Worm (Caenorhabditis elegans) whole organism, mixed stage, embryonic: ENCODE data around the gene col-181.

ENCODE experiments used
- bed-3 ChIP-seq: fragments of 200-800 bp; sonication (Bioruptor generic); optimal IDR thresholded peaks from 3 replicates; lab custom pipeline; 2018; ENCODE audit warnings: mild to moderate bottlenecking, missing genetic modification characterization, moderate library complexity, missing compliant biosample characterization
- blmp-1 ChIP-seq: fragments of 150-350 bp; optimal IDR thresholded peaks from 2 replicates; lab custom pipeline; 2014; ENCODE audit warnings: missing biosample characterization, missing genetic modification characterization
- ceh-39 ChIP-seq: fragments of 150-350 bp; optimal IDR thresholded peaks from 2 replicates; lab custom pipeline; 2014; ENCODE audit warnings: missing biosample characterization, missing genetic modification characterization
- ceh-83 ChIP-seq: fragments of 200-800 bp; sonication (Bioruptor generic); optimal IDR thresholded peaks from 2 replicates; lab custom pipeline; 2018; ENCODE audit warnings: mild to moderate bottlenecking, missing genetic modification characterization, missing compliant biosample characterization
- ces-1 ChIP-seq: fragments of 150-350 bp; optimal IDR thresholded peaks from 2 replicates; lab custom pipeline; 2014; ENCODE audit warnings: missing biosample characterization, missing genetic modification reagents, missing genetic modification characterization
- cnd-1 ChIP-seq: fragments of 200-800 bp; sonication (Bioruptor generic); optimal IDR thresholded peaks from 2 replicates; lab custom pipeline; 2018; ENCODE audit warnings: mild to moderate bottlenecking, missing genetic modification characterization, missing compliant biosample characterization
- drap-1 ChIP-seq: fragments of 200-800 bp; sonication (Bioruptor generic); optimal IDR thresholded peaks from 3 replicates; lab custom pipeline; 2018; ENCODE audit warnings: mild to moderate bottlenecking, missing genetic modification characterization, missing compliant biosample characterization
- elt-1 ChIP-seq: sonication (generic microtip); optimal IDR thresholded peaks from 2 replicates; lab custom pipeline; 2017; ENCODE audit warnings: missing genetic modification characterization, mild to moderate bottlenecking, missing compliant biosample characterization, antibody characterized with exemption, moderate library complexity, borderline replicate concordance; ENCODE audit not compliant: insufficient read depth
- elt-3 ChIP-seq: fragments of 150-350 bp; optimal IDR thresholded peaks from 2 replicates; lab custom pipeline; 2014; ENCODE audit warnings: missing biosample characterization, missing genetic modification characterization
- flh-1 ChIP-seq: fragments of 200-800 bp; sonication (Bioruptor generic); optimal IDR thresholded peaks from 2 replicates; lab custom pipeline; 2018; ENCODE audit warnings: mild to moderate bottlenecking, missing genetic modification characterization, moderate library complexity, missing compliant biosample characterization
- ham-2 ChIP-seq: fragments of 200-800 bp; sonication (Bioruptor generic); optimal IDR thresholded peaks from 2 replicates; lab custom pipeline; 2018; ENCODE audit warnings: mild to moderate bottlenecking, missing genetic modification characterization, missing compliant biosample characterization
- hlh-1 ChIP-seq: fragments of 150-350 bp; optimal IDR thresholded peaks from 2 replicates; lab custom pipeline; 2014; ENCODE audit warnings: missing biosample characterization, missing genetic modification reagents, missing genetic modification characterization
- lin-32 ChIP-seq: fragments of 200-800 bp; sonication (Bioruptor generic); optimal IDR thresholded peaks from 2 replicates; lab custom pipeline; 2018; ENCODE audit warnings: mild to moderate bottlenecking, missing genetic modification characterization, missing compliant biosample characterization
- lsy-2 ChIP-seq: fragments of 150-350 bp; optimal IDR thresholded peaks from 2 replicates; lab custom pipeline; 2014; ENCODE audit warnings: missing biosample characterization, missing genetic modification characterization
- mep-1 ChIP-seq: fragments of 150-350 bp; optimal IDR thresholded peaks from 2 replicates; lab custom pipeline; 2017; ENCODE audit warnings: missing biosample characterization, missing genetic modification reagents, missing genetic modification characterization, inconsistent platforms
- mls-2 ChIP-seq: sonication (generic microtip); optimal IDR thresholded peaks from 2 replicates; lab custom pipeline; 2016; ENCODE audit warnings: mild to moderate bottlenecking, missing genetic modification characterization, moderate library complexity, missing compliant biosample characterization
- nhr-12 ChIP-seq: fragments of 150-350 bp; optimal IDR thresholded peaks from 2 replicates; lab custom pipeline; 2014; ENCODE audit warnings: missing biosample characterization, missing genetic modification characterization
- nhr-2 ChIP-seq: fragments of 150-350 bp; optimal IDR thresholded peaks from 2 replicates; lab custom pipeline; 2014; ENCODE audit warnings: missing biosample characterization, missing genetic modification characterization
- nhr-237 ChIP-seq: fragments of 150-350 bp; optimal IDR thresholded peaks from 2 replicates; lab custom pipeline; 2014; ENCODE audit warnings: missing biosample characterization, missing genetic modification characterization
- nhr-76 ChIP-seq: sonication (generic microtip); optimal IDR thresholded peaks from 2 replicates; lab custom pipeline; 2017; ENCODE audit warnings: missing biosample characterization, missing genetic modification characterization
- pha-4 ChIP-seq: fragments of 150-350 bp; optimal IDR thresholded peaks from 2 replicates; lab custom pipeline; 2018; ENCODE audit warnings: missing biosample characterization, missing genetic modification reagents, missing genetic modification characterization
- sem-2 ChIP-seq: fragments of 200-800 bp; sonication (Bioruptor generic); optimal IDR thresholded peaks from 2 replicates; lab custom pipeline; 2018; ENCODE audit warnings: mild to moderate bottlenecking, missing genetic modification characterization, missing compliant biosample characterization
- tbx-8 ChIP-seq: fragments of 200-800 bp; sonication (Bioruptor generic); optimal IDR thresholded peaks from 2 replicates; lab custom pipeline; 2018; ENCODE audit warnings: mild to moderate bottlenecking, missing genetic modification characterization, moderate library complexity, missing compliant biosample characterization
- unc-120 ChIP-seq: sonication (generic microtip); optimal IDR thresholded peaks from 2 replicates; lab custom pipeline; 2017; ENCODE audit warnings: missing genetic modification characterization, missing compliant biosample characterization; ENCODE audit not compliant: poor library complexity, severe bottlenecking
- unc-39 ChIP-seq: fragments of 150-350 bp; optimal IDR thresholded peaks from 2 replicates; lab custom pipeline; 2014; ENCODE audit warnings: missing biosample characterization, missing genetic modification characterization
- unc-62 ChIP-seq: fragments of 150-350 bp; optimal IDR thresholded peaks from 2 replicates; lab custom pipeline; 2014; ENCODE audit warnings: missing biosample characterization, missing genetic modification reagents, missing genetic modification characterization

Gene col-181

DNA sequence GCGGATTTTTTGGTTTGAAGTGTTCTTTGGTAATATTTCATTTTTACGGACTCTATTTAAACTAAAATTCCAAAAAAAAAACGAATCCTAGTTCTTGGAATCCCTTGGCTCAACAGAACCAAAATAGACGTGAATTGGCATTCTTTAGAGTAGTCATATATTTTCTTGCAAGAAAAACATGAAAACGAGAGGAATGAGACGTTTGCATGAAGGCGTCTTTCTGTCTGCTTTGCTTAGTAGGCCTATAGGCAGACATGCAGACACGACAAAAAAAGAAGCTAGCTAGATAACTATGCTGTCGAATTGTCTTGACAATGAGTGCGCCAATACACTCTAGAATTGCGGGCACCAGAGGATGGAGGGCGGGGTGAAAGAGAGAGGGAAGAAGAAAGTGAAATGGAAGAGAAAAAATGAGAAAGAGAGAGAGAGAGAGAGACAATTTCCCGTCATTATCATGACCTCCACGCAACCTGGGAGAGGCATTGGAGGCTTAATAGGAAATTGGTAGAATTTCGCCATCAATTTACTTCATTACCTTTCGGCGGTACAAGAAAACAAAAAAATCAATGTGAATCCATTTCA lies 24.1 kb upstream of the col-181 start:
- TF ChIP-seq ham-2 (GFP tag; lab: Kevin White, UChicago) (no peak), blmp-1 (tag; lab: Kevin White, UChicago) (peak; percentile 68)
- TF ChIP-seq, all 35 proteins: peak for 1

DNA sequence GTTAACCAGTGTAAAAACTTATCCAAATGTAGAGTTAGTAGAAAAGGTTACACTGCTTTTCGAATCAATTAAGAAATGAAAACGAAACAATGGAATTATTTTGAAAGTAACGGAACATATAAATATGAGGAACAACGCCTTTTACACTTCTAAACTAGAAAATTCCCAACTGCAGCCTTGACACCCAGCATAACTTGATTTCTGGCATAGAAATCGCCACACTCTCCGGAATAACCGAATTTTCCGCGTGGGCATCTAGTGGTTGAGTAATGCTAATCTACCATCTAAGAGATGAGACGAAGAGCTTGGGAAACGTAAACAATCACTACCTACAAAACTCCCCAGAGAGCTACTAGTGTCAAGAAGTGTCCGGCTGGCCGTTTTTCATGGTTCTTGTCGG lies 23.5 kb upstream of the col-181 start:
- no peak for TF ChIP-seq pha-4 (tag; lab: Kevin White, UChicago)
- no peak for TF ChIP-seq elt-3 (tag; lab: Kevin White, UChicago)
- peak; percentile 84 for TF ChIP-seq ces-1 (GFP tag; lab: Kevin White, UChicago)
- no peak for TF ChIP-seq nhr-237

DNA sequence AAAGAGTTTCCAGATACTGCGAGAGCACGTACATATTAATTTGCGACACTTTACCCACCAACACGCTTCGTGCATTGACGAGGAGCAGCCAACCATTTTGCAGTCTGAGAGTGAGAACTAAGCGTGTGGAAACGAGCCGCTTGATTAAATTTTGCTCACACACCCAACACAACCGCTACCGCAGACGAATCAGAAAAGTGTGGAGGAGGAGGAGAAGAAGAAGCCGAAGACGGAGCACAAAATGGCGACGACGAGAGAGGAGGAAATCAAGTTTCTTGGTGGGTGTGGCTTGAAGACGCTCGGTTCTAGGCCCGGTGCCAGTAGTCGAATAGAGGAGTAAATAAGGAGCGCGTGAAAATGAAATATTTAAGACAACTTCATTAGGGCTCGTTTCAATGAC lies 21.9 kb upstream of the col-181 start:
- no peak for TF ChIP-seq ceh-39 (tag; lab: Kevin White, UChicago)
- TF ChIP-seq ces-1 (GFP tag; lab: Kevin White, UChicago), result peak; percentile 94

DNA sequence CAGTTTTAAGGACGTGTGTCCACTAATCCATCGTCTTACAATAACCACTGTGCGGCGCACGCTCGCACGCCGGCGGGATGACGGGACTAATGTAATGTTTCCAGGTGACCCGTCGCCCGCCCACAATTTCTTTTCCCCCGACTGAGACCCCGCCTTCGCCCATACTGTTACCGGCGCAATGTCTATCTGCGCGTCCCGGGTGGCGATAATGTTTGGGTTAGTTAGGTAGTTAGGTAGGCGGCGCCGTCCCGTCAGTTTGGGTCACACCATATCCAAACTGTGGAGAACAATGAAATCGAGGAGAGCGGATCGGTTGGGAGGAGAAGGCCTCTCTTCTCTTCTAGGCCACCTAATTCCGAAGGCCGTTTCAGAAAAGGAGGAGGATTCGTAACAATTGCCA lies 18.4 kb upstream of the col-181 start:
- TF ChIP-seq nhr-76 (tag; lab: Kevin White, UChicago), result no peak
- no peak for TF ChIP-seq ceh-83 (GFP tag; lab: Kevin White, UChicago)
- TF ChIP-seq mls-2, result peak; percentile 39
- TF ChIP-seq pha-4 (tag; lab: Kevin White, UChicago), result no peak
- TF ChIP-seq unc-120, result no peak
- TF ChIP-seq elt-3 (tag; lab: Kevin White, UChicago), result no peak
- TF ChIP-seq tbx-8 (GFP tag; lab: Kevin White, UChicago), result no peak
- TF ChIP-seq lin-32 (GFP tag; lab: Kevin White, UChicago), result no peak
- peak; percentile 13 for TF ChIP-seq cnd-1 (tag; lab: Kevin White, UChicago)

DNA sequence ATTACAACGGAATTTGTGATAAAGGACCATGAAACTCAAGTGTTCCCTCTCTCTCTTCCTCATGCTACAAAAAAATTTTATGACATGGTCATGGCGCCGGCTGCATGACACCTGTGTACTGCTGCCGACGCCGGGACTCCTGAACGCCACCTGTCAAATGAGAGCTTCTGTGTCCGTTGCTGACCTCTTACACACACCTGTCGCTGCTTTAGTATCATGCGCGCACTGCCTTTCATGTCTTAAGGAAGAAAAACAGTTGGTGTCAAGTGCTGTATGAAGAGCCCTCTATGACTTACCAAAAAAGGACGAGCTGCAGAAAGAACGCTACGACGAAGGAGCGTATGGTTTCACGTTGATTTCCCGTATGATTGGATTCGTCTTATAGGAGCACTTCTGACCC lies 12.1 kb upstream of the col-181 start:
- no peak for TF ChIP-seq flh-1 (GFP tag; lab: Kevin White, UChicago)
- peak; percentile 87 for TF ChIP-seq nhr-2 (tag; lab: Kevin White, UChicago)
- no peak for TF ChIP-seq nhr-12
- TF ChIP-seq lin-32 (GFP tag; lab: Kevin White, UChicago), result peak; percentile 41
- peak; percentile 61 for TF ChIP-seq hlh-1 (tag; lab: Kevin White, UChicago)
- no peak for TF ChIP-seq blmp-1 (tag; lab: Kevin White, UChicago)

DNA sequence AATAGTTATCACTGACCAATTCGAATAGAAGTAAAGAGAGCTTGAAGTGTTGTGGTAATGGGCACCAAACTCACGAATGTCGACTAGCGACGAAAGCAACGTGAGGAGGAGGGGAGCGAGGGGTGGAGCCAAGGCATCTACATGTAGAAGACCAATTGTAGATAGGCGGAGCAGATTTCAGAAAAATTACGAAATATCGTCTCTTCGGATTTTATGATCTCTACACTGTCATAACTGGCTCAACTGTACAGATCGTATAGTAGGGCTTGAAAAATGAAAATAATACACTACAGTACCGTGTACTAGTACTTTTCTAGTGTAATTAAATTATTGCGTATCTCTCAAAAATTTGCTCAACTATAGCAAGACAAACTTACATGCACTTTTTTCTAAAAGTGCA lies 11.7 kb upstream of the col-181 start, which contains the start of gene W03G11.4:
TSS of gene W03G11.4 (minus strand) at position 101 of the 400 bp plus-strand sequence.
- TF ChIP-seq bed-3, result no peak

DNA sequence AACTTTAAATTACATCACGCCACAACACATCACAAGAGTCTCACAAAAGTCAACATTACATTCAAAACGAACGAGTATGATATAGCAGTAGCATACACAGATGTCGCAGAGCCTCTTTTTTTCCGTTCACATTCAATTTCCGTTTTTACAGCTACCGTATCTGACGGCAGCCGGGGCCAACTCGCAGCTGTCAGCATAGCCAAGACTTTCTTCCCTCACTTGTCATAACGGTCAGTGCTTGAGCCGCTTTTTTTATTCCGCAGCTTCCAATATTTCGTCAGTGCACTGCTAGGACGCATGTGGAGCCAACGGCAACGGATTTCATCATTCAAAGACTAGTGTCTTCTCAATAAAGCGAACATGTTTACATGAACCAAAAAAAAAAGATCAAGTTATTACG lies 10.7 kb upstream of the col-181 start:
- no peak for TF ChIP-seq ceh-83 (GFP tag; lab: Kevin White, UChicago)
- TF ChIP-seq blmp-1 (tag; lab: Kevin White, UChicago), result no peak
- TF ChIP-seq nhr-12, result no peak
- no peak for TF ChIP-seq mls-2
- TF ChIP-seq bed-3, result no peak
- no peak for TF ChIP-seq unc-62
- no peak for TF ChIP-seq unc-39 (tag; lab: Kevin White, UChicago)
- no peak for TF ChIP-seq ceh-39 (tag; lab: Kevin White, UChicago)
- no peak for TF ChIP-seq mep-1
- no peak for TF ChIP-seq elt-1
- TF ChIP-seq sem-2 (GFP tag; lab: Kevin White, UChicago), result no peak
- no peak for TF ChIP-seq lin-32 (GFP tag; lab: Kevin White, UChicago)
- TF ChIP-seq flh-1 (GFP tag; lab: Kevin White, UChicago), result no peak
- no peak for TF ChIP-seq ham-2 (GFP tag; lab: Kevin White, UChicago)
- TF ChIP-seq lsy-2 (tag; lab: Kevin White, UChicago), result no peak
- TF ChIP-seq hlh-1 (tag; lab: Kevin White, UChicago), result no peak
- TF ChIP-seq ces-1 (GFP tag; lab: Kevin White, UChicago), result no peak
- TF ChIP-seq drap-1 (GFP tag; lab: Kevin White, UChicago), result no peak
- TF ChIP-seq, all 35 proteins: peak for 0
